Worm (Caenorhabditis elegans) whole organism, early embryonic: Measurements from ENCODE around the gene nhr-100.
"Not testable (repeated sequence)": the region's sequence is repeated elsewhere in the genome, so short reads cannot be mapped to it uniquely, and the experiment has no call there.

Source experiments
- B0310.2 ChIP-seq: sonication (generic microtip); optimal IDR thresholded peaks from 2 replicates; lab custom pipeline; 2016; ENCODE audit warnings: mild to moderate bottlenecking, missing genetic modification characterization, missing compliant biosample characterization
- F13C5.2 ChIP-seq: sonication (generic microtip); optimal IDR thresholded peaks from 2 replicates; lab custom pipeline; 2017; ENCODE audit warnings: mild to moderate bottlenecking, missing genetic modification characterization, inconsistent platforms, missing compliant biosample characterization
- aly-1 ChIP-seq: sonication (generic microtip); optimal IDR thresholded peaks from 2 replicates; lab custom pipeline; 2016; ENCODE audit warnings: missing genetic modification characterization, missing compliant biosample characterization
- ama-1 ChIP-seq: fragments of 150-350 bp; optimal IDR thresholded peaks from 2 replicates; lab custom pipeline; 2014
- ceh-13 ChIP-seq: fragments of 200-800 bp; sonication (Bioruptor generic); optimal IDR thresholded peaks from 2 replicates; lab custom pipeline; 2018; ENCODE audit warnings: mild to moderate bottlenecking, missing genetic modification characterization, missing compliant biosample characterization
- ceh-36 ChIP-seq: sonication (generic microtip); optimal IDR thresholded peaks from 2 replicates; lab custom pipeline; 2016; ENCODE audit warnings: missing genetic modification characterization, inconsistent platforms, missing compliant biosample characterization
- ets-7 ChIP-seq: sonication (generic microtip); optimal IDR thresholded peaks from 2 replicates; lab custom pipeline; 2016; ENCODE audit warnings: missing genotype, missing genetic modification characterization, missing compliant biosample characterization
- flt-1 ChIP-seq: fragments of 200-800 bp; sonication (Bioruptor generic); IDR thresholded peaks from 2 replicates; pipeline ENCODE4 v1.3.6; 2022; ENCODE audit warnings: missing genetic modification characterization, missing compliant biosample characterization
- hmbx-1 ChIP-seq: sonication (generic microtip); optimal IDR thresholded peaks from 2 replicates; lab custom pipeline; 2016; ENCODE audit warnings: mild to moderate bottlenecking, missing genetic modification characterization, missing compliant biosample characterization
- hmg-4 ChIP-seq: fragments of 200-800 bp; sonication (Bioruptor generic); optimal IDR thresholded peaks from 2 replicates; lab custom pipeline; 2018; ENCODE audit warnings: mild to moderate bottlenecking, missing genetic modification characterization, missing compliant biosample characterization
- hnd-1 ChIP-seq: sonication (generic microtip); optimal IDR thresholded peaks from 2 replicates; lab custom pipeline; 2016; ENCODE audit warnings: missing genetic modification characterization, missing compliant biosample characterization
- pes-1 ChIP-seq: fragments of 200-800 bp; sonication (Bioruptor generic); IDR thresholded peaks from 2 replicates; pipeline ENCODE4 v1.3.6; 2022; ENCODE audit warnings: missing genetic modification reagents, missing genetic modification characterization, missing compliant biosample characterization
- scrt-1 ChIP-seq: fragments of 200-800 bp; sonication (Bioruptor generic); IDR thresholded peaks from 2 replicates; pipeline ENCODE4 v1.3.6; 2022; ENCODE audit warnings: missing genetic modification characterization, missing compliant biosample characterization
- sea-1 ChIP-seq: fragments of 200-800 bp; sonication (Bioruptor generic); conservative IDR thresholded peaks from 2 replicates; pipeline ENCODE4 v1.3.6; 2022; ENCODE audit warnings: missing genetic modification characterization, missing compliant biosample characterization
- tbx-11 ChIP-seq: fragments of 200-800 bp; sonication (Bioruptor generic); IDR thresholded peaks from 2 replicates; pipeline ENCODE4 v1.3.6; 2022; ENCODE audit warnings: missing genetic modification characterization, missing compliant biosample characterization
- tbx-37 ChIP-seq: fragments of 200-800 bp; sonication (Bioruptor generic); conservative IDR thresholded peaks from 2 replicates; pipeline ENCODE4 v1.3.6; 2022; ENCODE audit warnings: missing genetic modification reagents, missing genetic modification characterization, missing compliant biosample characterization
- tra-4 ChIP-seq: sonication (generic microtip); optimal IDR thresholded peaks from 2 replicates; lab custom pipeline; 2017; ENCODE audit warnings: missing genetic modification characterization, missing compliant biosample characterization

nhr-100 gene

DNA sequence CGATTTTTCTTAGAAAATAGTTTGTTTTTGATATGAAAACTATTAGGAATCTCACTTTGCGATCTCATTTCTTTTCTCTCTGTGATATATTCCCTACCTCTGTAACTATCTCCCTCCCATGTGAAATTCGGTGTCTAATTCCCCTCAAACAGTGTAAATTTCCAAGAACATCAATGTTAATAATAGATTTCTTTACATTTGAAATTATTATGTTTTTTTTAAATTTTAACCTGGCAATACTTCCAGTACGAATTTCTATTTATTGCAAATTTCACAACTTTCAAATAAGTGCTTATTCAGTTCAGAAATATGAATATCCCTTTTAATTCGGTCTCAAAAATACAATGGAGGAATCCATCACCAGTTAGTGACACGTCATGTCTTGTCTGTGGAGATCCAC is at the start of gene nhr-100:
Gene nhr-100 (plus strand): TSS at position 301 of the 400 bp plus-strand sequence.
- TF ChIP-seq scrt-1 (no peak), F13C5.2 (tag; lab: Kevin White, UChicago) (no peak), sea-1 (GFP tag; lab: Robert Waterston, UW) (no peak), tra-4 (no peak), hmbx-1 (no peak), pes-1 (GFP tag; lab: Robert Waterston, UW) (no peak), B0310.2 (tag; lab: Kevin White, UChicago) (no peak), hmg-4 (GFP tag; lab: Kevin White, UChicago) (no peak), tbx-37 (GFP tag; lab: Robert Waterston, UW) (no peak), aly-1 (tag; lab: Kevin White, UChicago) (no peak), ceh-13 (GFP tag; lab: Kevin White, UChicago) (no peak), ceh-36 (tag; lab: Kevin White, UChicago) (no peak), flt-1 (GFP tag; lab: Robert Waterston, UW) (no peak), hnd-1 (tag; lab: Kevin White, UChicago) (no peak), ets-7 (no peak), tbx-11 (GFP tag; lab: Robert Waterston, UW) (no peak), ama-1 (lab: Kevin White, UChicago) (no peak)

DNA sequence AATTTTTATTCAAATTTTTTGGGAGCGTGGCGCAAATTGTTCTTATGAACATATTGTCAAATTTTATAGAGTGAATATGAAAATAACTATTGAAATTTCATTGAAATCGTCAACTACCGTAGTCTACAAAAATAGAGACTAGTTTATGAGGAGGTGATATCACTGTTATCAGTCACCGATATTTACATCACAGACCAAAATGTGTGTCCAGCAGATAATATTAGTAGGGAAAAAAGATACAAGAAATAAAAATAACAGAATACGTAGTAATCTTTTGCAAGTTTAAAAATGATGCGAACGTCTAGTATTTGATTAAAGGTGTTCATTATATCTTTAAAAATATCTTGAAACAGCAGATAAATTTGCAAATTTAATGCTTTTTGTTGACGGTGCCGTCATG is 49.2 kb upstream of the nhr-100 start:
- TF ChIP-seq hmg-4 (GFP tag; lab: Kevin White, UChicago) = no peak

DNA sequence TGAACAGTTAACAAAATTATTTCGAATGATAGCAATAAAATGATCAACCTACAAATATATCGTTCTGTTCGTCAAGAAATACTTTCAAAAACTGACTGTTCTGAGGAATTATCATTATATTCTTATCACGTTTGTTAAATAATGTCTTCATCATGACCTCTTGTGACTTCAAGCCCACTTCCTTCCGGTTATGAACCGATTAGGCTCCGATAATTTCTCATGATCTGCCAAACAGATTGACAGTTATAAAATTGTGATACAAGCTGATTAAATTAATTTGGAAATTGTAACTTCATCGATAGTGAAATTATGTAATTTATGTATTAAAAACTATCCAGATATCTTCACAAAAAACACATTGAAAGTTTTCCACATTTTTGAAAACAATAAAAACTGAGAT is 47.6 kb upstream of the nhr-100 start, which contains the start of gene ins-8:
Gene ins-8 (minus strand): TSS at position 101 of the 400 bp plus-strand sequence.
- TF ChIP-seq hmbx-1 (no peak), flt-1 (GFP tag; lab: Robert Waterston, UW) (no peak), ceh-13 (GFP tag; lab: Kevin White, UChicago) (no peak), F13C5.2 (tag; lab: Kevin White, UChicago) (no peak), B0310.2 (tag; lab: Kevin White, UChicago) (no peak)

DNA sequence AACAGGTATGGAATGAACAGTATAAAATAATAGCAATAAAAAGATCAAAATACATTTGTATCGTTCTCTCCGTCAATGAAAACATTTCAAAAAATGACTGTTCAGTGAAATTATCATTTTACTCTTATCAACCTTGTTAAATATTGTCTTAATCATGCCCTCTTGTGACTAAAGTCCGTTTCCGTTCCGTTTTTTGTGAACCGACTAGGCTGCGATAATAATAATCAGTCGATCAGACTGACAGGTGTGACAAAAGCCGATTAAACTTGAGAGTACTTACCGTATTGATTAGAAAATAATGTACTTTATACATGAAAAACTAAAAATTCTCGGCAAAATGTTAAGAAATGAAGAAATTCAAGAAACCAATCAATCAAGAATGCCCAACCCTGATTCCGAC is 46.0 kb upstream of the nhr-100 start, which contains the start of gene ins-7:
Gene ins-7 (minus strand): TSS at position 332 of the 400 bp plus-strand sequence.
- TF ChIP-seq ets-7 = no peak
- no peak for TF ChIP-seq sea-1 (GFP tag; lab: Robert Waterston, UW)
- TF ChIP-seq ceh-36 (tag; lab: Kevin White, UChicago) = no peak
- TF ChIP-seq ama-1 (lab: Kevin White, UChicago) = no peak
- no peak for TF ChIP-seq hnd-1 (tag; lab: Kevin White, UChicago)
- TF ChIP-seq pes-1 (GFP tag; lab: Robert Waterston, UW) = no peak
- TF ChIP-seq tbx-37 (GFP tag; lab: Robert Waterston, UW) = no peak
- TF ChIP-seq B0310.2 (tag; lab: Kevin White, UChicago) = no peak
- TF ChIP-seq hmg-4 (GFP tag; lab: Kevin White, UChicago) = no peak
- no peak for TF ChIP-seq hmbx-1
- TF ChIP-seq flt-1 (GFP tag; lab: Robert Waterston, UW) = no peak
- no peak for TF ChIP-seq F13C5.2 (tag; lab: Kevin White, UChicago)
- TF ChIP-seq scrt-1 = no peak
- TF ChIP-seq tbx-11 (GFP tag; lab: Robert Waterston, UW) = no peak
- TF ChIP-seq aly-1 (tag; lab: Kevin White, UChicago) = no peak
- TF ChIP-seq ceh-13 (GFP tag; lab: Kevin White, UChicago) = no peak

DNA sequence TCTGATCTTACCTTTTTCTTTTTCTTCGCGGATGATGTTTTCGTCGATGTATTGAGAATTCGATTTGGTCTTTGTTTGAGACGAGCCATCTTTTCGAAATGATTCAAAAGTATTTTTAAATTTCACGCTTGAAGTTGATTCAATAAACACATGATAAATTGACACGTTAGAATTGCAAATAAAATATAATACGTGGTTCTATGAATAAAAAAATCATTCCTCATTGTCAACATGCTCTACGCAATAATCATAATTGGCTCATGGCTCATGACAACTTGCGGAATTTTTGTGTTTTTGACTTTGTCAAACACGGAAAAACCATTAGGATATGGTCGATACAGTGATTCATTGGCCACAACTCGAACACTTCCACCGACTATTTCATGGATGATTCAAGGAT is 45.0 kb upstream of the nhr-100 start, which contains the start of the genes htas-1 and ZK1251.3:
Gene htas-1 (minus strand): TSS at position 101 of the 400 bp plus-strand sequence.
Gene ZK1251.3 (plus strand): TSS at position 226 of the 400 bp plus-strand sequence.
- TF ChIP-seq scrt-1 (no peak), sea-1 (GFP tag; lab: Robert Waterston, UW) (no peak), flt-1 (GFP tag; lab: Robert Waterston, UW) (no peak), F13C5.2 (tag; lab: Kevin White, UChicago) (no peak), ceh-13 (GFP tag; lab: Kevin White, UChicago) (no peak), tbx-37 (GFP tag; lab: Robert Waterston, UW) (no peak), hmbx-1 (no peak), ama-1 (lab: Kevin White, UChicago) (no peak), tbx-11 (GFP tag; lab: Robert Waterston, UW) (no peak), B0310.2 (tag; lab: Kevin White, UChicago) (no peak), ets-7 (no peak), aly-1 (tag; lab: Kevin White, UChicago) (no peak), tra-4 (no peak), hnd-1 (tag; lab: Kevin White, UChicago) (no peak), hmg-4 (GFP tag; lab: Kevin White, UChicago) (no peak), ceh-36 (tag; lab: Kevin White, UChicago) (no peak)

DNA sequence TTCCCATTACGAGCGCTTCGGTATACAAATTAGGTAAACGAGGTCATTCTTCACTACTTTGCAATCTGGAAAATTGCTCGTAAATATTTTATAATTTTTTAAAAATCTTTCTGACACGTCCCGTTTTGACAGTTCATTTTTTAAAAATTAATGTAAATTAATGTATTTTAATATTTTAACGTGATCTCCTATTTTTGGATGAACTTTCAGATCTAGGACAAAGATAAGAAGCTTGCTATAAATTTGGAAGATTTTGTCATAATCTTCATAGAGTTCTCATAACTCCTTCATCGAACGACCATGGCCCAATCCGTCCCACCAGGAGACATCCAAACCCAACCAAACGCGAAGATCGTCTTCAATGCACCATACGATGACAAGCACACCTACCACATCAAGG is 39.8 kb upstream of the nhr-100 start, which contains the start of gene msp-76:
Gene msp-76 (plus strand): TSS at position 301 of the 400 bp plus-strand sequence.
- TF ChIP-seq aly-1 (tag; lab: Kevin White, UChicago); pes-1 (GFP tag; lab: Robert Waterston, UW); hmg-4 (GFP tag; lab: Kevin White, UChicago): not testable (repeated sequence)

DNA sequence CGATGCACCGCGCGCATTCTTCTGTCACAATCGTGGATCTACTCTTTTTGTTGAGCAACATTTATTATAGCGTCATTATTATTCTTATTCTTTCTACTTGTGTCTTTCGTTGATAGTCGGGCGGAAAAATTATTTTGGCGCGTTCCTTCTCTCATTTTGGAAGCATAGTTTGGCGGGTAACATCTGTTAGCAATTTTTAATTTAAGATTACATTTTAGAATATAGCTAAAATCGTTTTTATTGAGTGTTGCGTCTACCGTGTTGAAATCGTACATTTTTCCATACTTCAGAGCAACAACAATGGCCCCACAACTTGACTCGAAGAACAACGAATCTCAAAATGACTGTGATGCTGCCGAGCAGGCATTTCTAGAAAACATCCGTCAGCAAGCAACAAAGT is 37.8 kb upstream of the nhr-100 start, which contains the start of gene sdz-36:
Gene sdz-36 (plus strand): TSS at position 301 of the 400 bp plus-strand sequence.
- TF ChIP-seq B0310.2 (tag; lab: Kevin White, UChicago) = no peak
- no peak for TF ChIP-seq hmbx-1
- TF ChIP-seq ceh-13 (GFP tag; lab: Kevin White, UChicago) = no peak
- no peak for TF ChIP-seq hnd-1 (tag; lab: Kevin White, UChicago)
- TF ChIP-seq scrt-1 = no peak
- TF ChIP-seq aly-1 (tag; lab: Kevin White, UChicago) = no peak
- no peak for TF ChIP-seq tbx-37 (GFP tag; lab: Robert Waterston, UW)
- TF ChIP-seq hmg-4 (GFP tag; lab: Kevin White, UChicago) = no peak
